Fruit fly (Drosophila melanogaster) Kc167 (cell line): ENCODE data around the gene Rpn10.

Experiments
- Myc ChIP-seq: fragments of >200 bp; optimal IDR thresholded peaks from 2 replicates; lab custom pipeline; 2017; ENCODE audit warnings: missing external identifiers
- h ChIP-seq: fragments of >200 bp; optimal IDR thresholded peaks from 3 replicates; lab custom pipeline; 2018; ENCODE audit warnings: missing external identifiers
- psq ChIP-seq: fragments of >200 bp; optimal IDR thresholded peaks from 2 replicates; lab custom pipeline; 2017; ENCODE audit warnings: missing external identifiers

dm6 chr3L:21565126-21565525 is 28.3 kb downstream of the Rpn10 start, which contains the start of gene CG7634:
- TF ChIP-seq psq (lab: Kevin White, UChicago), result no peak
- no peak for TF ChIP-seq Myc (lab: Kevin White, UChicago)
- TF ChIP-seq h (lab: Kevin White, UChicago), result no peak
